Fruit fly (Drosophila melanogaster) whole organism, embryonic: ENCODE results near the gene Arp1.

Experiments used
- CG10209 ChIP-seq: fragments of 200-800 bp; sonication (Bioruptor generic); optimal IDR thresholded peaks from 3 replicates; lab custom pipeline; 2017; ENCODE audit warnings: missing biosample characterization, mild to moderate bottlenecking, missing genetic modification characterization, missing genetic modification reagents
- CG11085 ChIP-seq: fragments of 200-800 bp; sonication (Bioruptor generic); IDR thresholded peaks from 2 replicates; pipeline ENCODE4 v1.3.6; 2022; ENCODE audit warnings: missing biosample characterization, missing genetic modification characterization
- CG11696 ChIP-seq: fragments of 200-800 bp; sonication (Bioruptor generic); IDR thresholded peaks from 2 replicates; pipeline ENCODE4 v1.3.6; 2022; ENCODE audit warnings: missing biosample characterization, missing genetic modification characterization
- CG1233 ChIP-seq: fragments of 200-800 bp; sonication (Bioruptor generic); optimal IDR thresholded peaks from 4 replicates; lab custom pipeline; 2018; ENCODE audit warnings: missing biosample characterization, mild to moderate bottlenecking, missing genetic modification characterization
- CG13287 ChIP-seq: fragments of 200-800 bp; sonication (Bioruptor generic); IDR thresholded peaks from 2 replicates; pipeline ENCODE4 v1.3.6; 2022; ENCODE audit warnings: missing biosample characterization, missing genetic modification characterization; ENCODE audit not compliant: partially characterized antibody
- CG13775 ChIP-seq: fragments of 200-800 bp; sonication (Bioruptor generic); optimal IDR thresholded peaks from 3 replicates; lab custom pipeline; 2017; ENCODE audit warnings: missing biosample characterization, mild to moderate bottlenecking, missing genetic modification characterization
- CG15269 ChIP-seq: fragments of 200-800 bp; sonication (Bioruptor generic); optimal IDR thresholded peaks from 2 replicates; lab custom pipeline; 2018; ENCODE audit warnings: missing biosample characterization, mild to moderate bottlenecking, missing genetic modification characterization, moderate library complexity
- CG16815 ChIP-seq: fragments of 200-800 bp; sonication (Bioruptor generic); optimal IDR thresholded peaks from 3 replicates; lab custom pipeline; 2017; ENCODE audit warnings: missing biosample characterization, mild to moderate bottlenecking, missing genetic modification characterization
- CG17829 ChIP-seq: fragments of 200-800 bp; optimal IDR thresholded peaks from 2 replicates; lab custom pipeline; 2019; ENCODE audit warnings: missing biosample characterization, mild to moderate bottlenecking, missing genetic modification characterization, moderate library complexity
- CG17912 ChIP-seq: fragments of 200-800 bp; sonication (Bioruptor generic); optimal IDR thresholded peaks from 2 replicates; lab custom pipeline; 2018; ENCODE audit warnings: missing biosample characterization, mild to moderate bottlenecking, missing genetic modification characterization
- CG18011 ChIP-seq: fragments of 200-800 bp; sonication (Bioruptor generic); optimal IDR thresholded peaks from 2 replicates; lab custom pipeline; 2017; ENCODE audit warnings: missing biosample characterization, missing genetic modification characterization, mild to moderate bottlenecking, moderate library complexity, missing genotype
- CG18262 ChIP-seq: fragments of 200-800 bp; optimal IDR thresholded peaks from 3 replicates; lab custom pipeline; 2019; ENCODE audit warnings: missing biosample characterization, mild to moderate bottlenecking, missing genetic modification characterization, moderate library complexity
- CG34224 ChIP-seq: fragments of 200-800 bp; sonication (Bioruptor generic); IDR thresholded peaks from 3 replicates; pipeline ENCODE4 v1.3.6; 2022; ENCODE audit warnings: missing biosample characterization, missing genetic modification characterization; ENCODE audit not compliant: partially characterized antibody
- CG34376 ChIP-seq: fragments of 200-800 bp; sonication (Bioruptor generic); optimal IDR thresholded peaks from 2 replicates; lab custom pipeline; 2018; ENCODE audit warnings: missing biosample characterization, mild to moderate bottlenecking, missing genetic modification characterization
- CG4424 ChIP-seq: fragments of 200-800 bp; sonication (Bioruptor generic); optimal IDR thresholded peaks from 3 replicates; lab custom pipeline; 2016; ENCODE audit warnings: missing biosample characterization, missing genetic modification characterization
- CG6272 ChIP-seq: fragments of 200-800 bp; sonication (Bioruptor generic); IDR thresholded peaks from 2 replicates; pipeline ENCODE4 v1.3.6; 2022; ENCODE audit warnings: missing biosample characterization, missing genetic modification characterization
- CG6689 ChIP-seq: fragments of 200-800 bp; sonication (Bioruptor generic); IDR thresholded peaks from 2 replicates; pipeline ENCODE4 v1.3.6; 2022; ENCODE audit warnings: missing biosample characterization, missing genetic modification characterization
- CG7786 ChIP-seq: fragments of 200-800 bp; sonication (Bioruptor generic); optimal IDR thresholded peaks from 2 replicates; lab custom pipeline; 2016; ENCODE audit warnings: missing biosample characterization, missing genetic modification characterization
- Dad ChIP-seq: fragments of 200-800 bp; sonication (Bioruptor generic); optimal IDR thresholded peaks from 3 replicates; lab custom pipeline; 2016; ENCODE audit warnings: missing biosample characterization, missing genetic modification characterization
- Dip2 ChIP-seq: fragments of 200-800 bp; sonication (Bioruptor generic); IDR thresholded peaks from 2 replicates; pipeline ENCODE4 v1.3.6; 2022; ENCODE audit warnings: missing biosample characterization, missing genetic modification characterization
- E2f2 ChIP-seq: fragments of 200-800 bp; sonication (Bioruptor generic); IDR thresholded peaks from 2 replicates; pipeline ENCODE4 v1.3.6; 2022; ENCODE audit warnings: missing biosample characterization, missing genetic modification characterization
- Ets65A ChIP-seq: fragments of 200-800 bp; sonication (Bioruptor generic); peaks from one replicate; lab custom pipeline; 2016; ENCODE audit warnings: missing biosample characterization, missing genetic modification characterization
- Fer2 ChIP-seq: fragments of 200-800 bp; sonication (Bioruptor generic); optimal IDR thresholded peaks from 2 replicates; lab custom pipeline; 2018; ENCODE audit warnings: missing biosample characterization, mild to moderate bottlenecking, missing genetic modification characterization, moderate library complexity
- HLH3B ChIP-seq: fragments of 200-800 bp; sonication (Bioruptor generic); IDR thresholded peaks from 2 replicates; pipeline ENCODE4 v1.3.6; 2022; ENCODE audit warnings: missing biosample characterization, missing genetic modification characterization
- Hmx ChIP-seq: fragments of 200-800 bp; sonication (Bioruptor generic); optimal IDR thresholded peaks from 2 replicates; lab custom pipeline; 2016; ENCODE audit warnings: missing biosample characterization, missing genetic modification characterization
- Hr39 ChIP-seq: fragments of >200 bp; optimal IDR thresholded peaks from 2 replicates; lab custom pipeline; 2017
- Lpt ChIP-seq: fragments of >200 bp; optimal IDR thresholded peaks from 2 replicates; lab custom pipeline; 2018; ENCODE audit warnings: missing biosample characterization, missing genetic modification characterization
- Mad ChIP-seq: fragments of 200-800 bp; sonication (Bioruptor generic); optimal IDR thresholded peaks from 2 replicates; lab custom pipeline; 2016; ENCODE audit warnings: missing biosample characterization, missing genetic modification characterization
- NC2α ChIP-seq: fragments of 200-800 bp; sonication (Bioruptor generic); optimal IDR thresholded peaks from 2 replicates; lab custom pipeline; 2016; ENCODE audit warnings: missing biosample characterization, missing genetic modification characterization
- Optix ChIP-seq: fragments of 200-800 bp; sonication (Bioruptor generic); IDR thresholded peaks from 3 replicates; pipeline ENCODE4 v1.3.6; 2022; ENCODE audit warnings: missing biosample characterization, missing genetic modification characterization
- PHDP ChIP-seq: fragments of 200-800 bp; sonication (Bioruptor generic); optimal IDR thresholded peaks from 3 replicates; lab custom pipeline; 2018; ENCODE audit warnings: missing biosample characterization, mild to moderate bottlenecking, missing genetic modification characterization, moderate library complexity
- Poxn ChIP-seq: fragments of 200-800 bp; sonication (Bioruptor generic); IDR thresholded peaks from 2 replicates; pipeline ENCODE4 v1.3.6; 2022; ENCODE audit warnings: missing biosample characterization, missing genetic modification characterization
- Sox100B ChIP-seq: fragments of 200-800 bp; sonication (Bioruptor generic); optimal IDR thresholded peaks from 3 replicates; lab custom pipeline; 2018; ENCODE audit warnings: missing biosample characterization, mild to moderate bottlenecking, missing genetic modification characterization
- Stat92E ChIP-seq, 3 experiments: fragments of >200 bp in 2 of 3; fragments of 200-800 bp in 1 of 3; sonication (Bioruptor generic) in 1 of 3; optimal IDR thresholded peaks; 2 replicates each; lab custom pipeline; 2017 to 2019; ENCODE audit warnings: missing biosample characterization in 3 of 3, missing genetic modification characterization in 3 of 3, mild to moderate bottlenecking in 1 of 3, moderate library complexity in 1 of 3
- Taf1 ChIP-seq: fragments of 200-800 bp; sonication (Bioruptor generic); IDR thresholded peaks from 2 replicates; pipeline ENCODE4 v1.3.6; 2022; ENCODE audit warnings: missing biosample characterization, missing genetic modification characterization
- Xrp1 ChIP-seq: fragments of 200-800 bp; sonication (Bioruptor generic); IDR thresholded peaks from 2 replicates; pipeline ENCODE4 v1.3.6; 2022; ENCODE audit warnings: missing biosample characterization, missing genetic modification characterization
- ac ChIP-seq: fragments of 200-800 bp; sonication (Bioruptor generic); optimal IDR thresholded peaks from 3 replicates; lab custom pipeline; 2017; ENCODE audit warnings: missing biosample characterization, mild to moderate bottlenecking, missing genetic modification characterization
- bbx ChIP-seq: fragments of 200-800 bp; sonication (Bioruptor generic); IDR thresholded peaks from 2 replicates; pipeline ENCODE4 v1.3.6; 2022; ENCODE audit warnings: missing biosample characterization, missing genetic modification characterization; ENCODE audit not compliant: partially characterized antibody
- bigmax ChIP-seq: fragments of 200-800 bp; sonication (Bioruptor generic); optimal IDR thresholded peaks from 2 replicates; lab custom pipeline; 2018; ENCODE audit warnings: missing biosample characterization, mild to moderate bottlenecking, missing genetic modification characterization
- fd96Cb ChIP-seq: fragments of 200-800 bp; sonication (Bioruptor generic); optimal IDR thresholded peaks from 2 replicates; lab custom pipeline; 2018; ENCODE audit warnings: missing biosample characterization, mild to moderate bottlenecking, missing genetic modification characterization, moderate library complexity
- ind ChIP-seq: fragments of 200-800 bp; sonication (Bioruptor generic); optimal IDR thresholded peaks from 3 replicates; lab custom pipeline; 2016; ENCODE audit warnings: missing biosample characterization, missing genetic modification characterization
- nerfin-2 ChIP-seq: fragments of 200-800 bp; sonication (Bioruptor generic); IDR thresholded peaks from 2 replicates; pipeline ENCODE4 v1.3.6; 2022; ENCODE audit warnings: missing biosample characterization, missing genetic modification characterization; ENCODE audit not compliant: partially characterized antibody
- org-1 ChIP-seq: fragments of 200-800 bp; sonication (Bioruptor generic); optimal IDR thresholded peaks from 2 replicates; lab custom pipeline; 2017; ENCODE audit warnings: missing biosample characterization, missing genetic modification characterization
- pan ChIP-seq, 4 experiments: fragments of >200 bp in 3 of 4; fragments of 200-800 bp in 1 of 4; sonication (Bioruptor generic) in 1 of 4; optimal IDR thresholded peaks in 3 of 4; IDR thresholded peaks in 1 of 4; 2 replicates each; pipeline versions ENCODE4 v1.3.6 to Lab custom; 2017 to 2022; ENCODE audit warnings: missing biosample characterization in 2 of 4, missing genetic modification characterization in 2 of 4, mixed read lengths in 1 of 4
- slbo ChIP-seq: fragments of 200-800 bp; sonication (Bioruptor generic); IDR thresholded peaks from 2 replicates; pipeline ENCODE4 v1.3.6; 2022; ENCODE audit warnings: missing biosample characterization, missing genetic modification characterization
- ssp ChIP-seq: fragments of 200-800 bp; sonication (Bioruptor generic); IDR thresholded peaks from 2 replicates; pipeline ENCODE4 v1.3.6; 2022; ENCODE audit warnings: missing biosample characterization, missing genetic modification characterization
- unpg ChIP-seq: fragments of 200-800 bp; sonication (Bioruptor generic); optimal IDR thresholded peaks from 3 replicates; lab custom pipeline; 2018; ENCODE audit warnings: missing biosample characterization, mild to moderate bottlenecking, missing genetic modification characterization, moderate library complexity
- zen ChIP-seq: fragments of 200-800 bp; sonication (Bioruptor generic); optimal IDR thresholded peaks from 3 replicates; lab custom pipeline; 2018; ENCODE audit warnings: missing biosample characterization, mild to moderate bottlenecking, missing genetic modification characterization, moderate library complexity

Arp1 gene

DNA sequence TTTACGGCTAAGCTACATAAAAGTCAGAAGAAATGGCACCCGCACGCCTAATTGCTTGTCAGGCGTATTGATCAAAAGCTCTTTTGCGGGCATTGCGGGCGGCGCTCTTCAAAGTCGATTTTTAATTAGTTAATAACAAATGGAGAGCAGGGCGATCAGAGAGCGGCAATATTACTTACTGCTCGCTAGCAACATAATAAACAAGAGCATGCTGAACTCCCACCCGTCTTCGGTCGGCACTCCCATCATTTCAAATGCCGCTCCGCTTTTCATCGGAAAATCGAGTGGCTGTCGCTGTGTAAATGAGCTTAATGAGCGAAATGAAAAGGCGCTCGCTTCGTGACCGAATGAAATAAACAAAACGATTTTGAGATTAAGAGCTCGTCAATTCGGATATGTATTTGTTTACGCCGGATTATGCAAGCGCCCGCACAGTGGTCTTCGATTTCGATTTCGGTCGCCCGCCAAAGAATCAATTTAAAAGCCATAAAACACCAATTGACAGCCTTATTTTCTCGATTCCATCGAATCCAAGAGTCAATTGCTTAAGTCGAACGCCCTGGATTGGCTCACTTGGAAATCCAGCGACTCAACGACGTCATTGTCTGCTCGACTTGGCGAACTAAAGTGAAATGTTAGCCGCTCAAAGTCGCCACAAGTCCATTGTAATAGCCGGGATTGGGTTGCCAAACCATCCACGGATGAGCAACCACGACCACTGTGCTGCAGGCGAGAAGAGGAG, 37.9 kb upstream of the Arp1 start (continued):
- TF ChIP-seq zen (tag; lab: Kevin White, UChicago) (peak; percentile 28), CG11085 (GFP tag; lab: Robert Waterston, UW) (peak; percentile 60), Optix (GFP tag; lab: Robert Waterston, UW) (peak; percentile 80; the same call in 2 of the 3 replicates), Lpt (no peak), Hr39 (lab: Kevin White, UChicago) (no peak), Dad (peak; percentile 80), Xrp1 (GFP tag; lab: Robert Waterston, UW) (peak; percentile 64), Stat92E (GFP tag; optimal IDR thresholded peaks at IDR 0.05; lab: Kevin White, UChicago) (no peak), bigmax (GFP tag; lab: Kevin White, UChicago) (no peak), CG1233 (GFP tag; lab: Kevin White, UChicago) (peak; percentile 63), org-1 (GFP tag; lab: Kevin White, UChicago) (peak; percentile 88), ssp (GFP tag; lab: Robert Waterston, UW) (peak; percentile 69), CG11696 (GFP tag; lab: Robert Waterston, UW) (0 out of 2 replicates have a peak, but pooled peaks have one; percentile 46), CG4424 (GFP tag; lab: Kevin White, UChicago) (peak; percentile 72), Fer2 (tag; lab: Kevin White, UChicago) (peak; percentile 61), Poxn (peak; percentile 62), Mad (peak; percentile 69), E2f2 (peak; percentile 57), CG15269 (tag; lab: Kevin White, UChicago) (peak; percentile 88), CG13775 (GFP tag; lab: Kevin White, UChicago) (peak; percentile 76), CG34376 (GFP tag; lab: Kevin White, UChicago) (peak; percentile 31), HLH3B (GFP tag; lab: Robert Waterston, UW) (peak; percentile 79), PHDP (tag; lab: Kevin White, UChicago) (peak; percentile 87), nerfin-2 (0 out of 2 replicates have a peak, but pooled peaks have one; percentile 18), Ets65A (GFP tag; lab: Kevin White, UChicago) (peak; percentile 96), bbx (GFP tag; lab: Robert Waterston, UW) (no peak), CG18011 (GFP tag; lab: Kevin White, UChicago) (peak; percentile 60), CG16815 (GFP tag; lab: Kevin White, UChicago) (peak; percentile 58), CG17829 (tag; lab: Kevin White, UChicago) (peak; percentile 65), CG18262 (peak; percentile 82), NC2α (peak; percentile 75), Sox100B (GFP tag; lab: Kevin White, UChicago) (peak; percentile 92), pan (optimal IDR thresholded peaks at IDR 0.05; lab: Kevin White, UChicago) (no peak), pan (GFP tag; optimal IDR thresholded peaks at IDR 0.05 in 1 of 2, IDR thresholded peaks at IDR 0.05 in 1 of 2) (peak in 1 of 2 experiments; percentile 73), CG6689 (peak; percentile 86), Hmx (GFP tag; lab: Kevin White, UChicago) (no peak), Taf1 (GFP tag; lab: Robert Waterston, UW) (peak; percentile 52; the same call in 1 of the 2 replicates), CG13287 (peak; percentile 16; the same call in 1 of the 2 replicates), CG34224 (GFP tag; lab: Robert Waterston, UW) (peak; percentile 17; the same call in 1 of the 3 replicates), CG6272 (GFP tag; lab: Robert Waterston, UW) (peak; percentile 71), ind (peak; percentile 88), Dip2 (GFP tag; lab: Robert Waterston, UW) (peak; percentile 57), slbo (peak; percentile 82), CG17912 (GFP tag; lab: Kevin White, UChicago) (no peak), fd96Cb (tag; lab: Kevin White, UChicago) (peak; percentile 84), CG7786 (GFP tag; lab: Kevin White, UChicago) (peak; percentile 84), CG10209 (GFP tag; lab: Kevin White, UChicago) (peak; percentile 86), unpg (GFP tag; lab: Kevin White, UChicago) (peak; percentile 81), ac (GFP tag; lab: Kevin White, UChicago) (no peak)
